Worm (Caenorhabditis elegans) whole organism, L4 larva: ENCODE measurements around the gene slc-17.4.
A peak's percentile ranks its signal among the peaks of the same experiment; 100 is the strongest.

Experiments used
- D1046.2 ChIP-seq: fragments of 200-800 bp; sonication (Bioruptor generic); IDR thresholded peaks from 2 replicates; pipeline ENCODE4 v1.3.6; 2022; ENCODE audit warnings: missing genetic modification characterization, missing compliant biosample characterization
- aha-1 ChIP-seq: fragments of 150-350 bp; peaks from one replicate; lab custom pipeline; 2014; ENCODE audit warnings: missing biosample characterization, missing genetic modification characterization
- ctbp-1 ChIP-seq: fragments of 200-800 bp; sonication (Bioruptor generic); IDR thresholded peaks from 2 replicates; pipeline ENCODE4 v1.3.6; 2022; ENCODE audit warnings: missing genetic modification reagents, missing genetic modification characterization, missing compliant biosample characterization
- egl-27 ChIP-seq: sonication (generic microtip); optimal IDR thresholded peaks from 3 replicates; lab custom pipeline; 2017; ENCODE audit warnings: missing biosample characterization, missing genetic modification reagents, missing genetic modification characterization
- jun-1 ChIP-seq: fragments of 150-350 bp; optimal IDR thresholded peaks from 2 replicates; lab custom pipeline; 2014; ENCODE audit warnings: missing biosample characterization, missing genetic modification reagents, missing genetic modification characterization
- mdl-1 ChIP-seq, 2 experiments: fragments of 150-350 bp in 1 of 2; sonication (generic microtip) in 1 of 2; optimal IDR thresholded peaks; 2 replicates each; lab custom pipeline; 2014 to 2017; ENCODE audit warnings: missing biosample characterization in 2 of 2, missing genetic modification characterization in 2 of 2
- mxl-3 ChIP-seq: fragments of 200-800 bp; sonication (Bioruptor generic); optimal IDR thresholded peaks from 2 replicates; lab custom pipeline; 2018; ENCODE audit warnings: mild to moderate bottlenecking, missing genetic modification characterization, missing compliant biosample characterization
- nhr-25 ChIP-seq: sonication (generic microtip); optimal IDR thresholded peaks from 2 replicates; lab custom pipeline; 2017; ENCODE audit warnings: missing genetic modification characterization, mild to moderate bottlenecking, missing compliant biosample characterization, antibody characterized with exemption, moderate library complexity, borderline replicate concordance; ENCODE audit not compliant: insufficient read depth
- rbr-2 ChIP-seq: sonication (generic microtip); optimal IDR thresholded peaks from 2 replicates; lab custom pipeline; 2016; ENCODE audit warnings: missing genotype, missing genetic modification characterization, missing compliant biosample characterization
- saeg-2 ChIP-seq: fragments of 200-800 bp; sonication (Bioruptor generic); IDR thresholded peaks from 2 replicates; pipeline ENCODE4 v1.3.6; 2022; ENCODE audit warnings: missing genetic modification reagents, missing genetic modification characterization, missing compliant biosample characterization
- skn-1 ChIP-seq: fragments of 150-350 bp; optimal IDR thresholded peaks from 2 replicates; lab custom pipeline; 2014; ENCODE audit warnings: missing biosample characterization, missing genetic modification characterization
- snpc-4 ChIP-seq: fragments of 150-350 bp; optimal IDR thresholded peaks from 2 replicates; lab custom pipeline; 2014; ENCODE audit warnings: missing biosample characterization, missing genetic modification characterization
- unc-62 ChIP-seq, 3 experiments: fragments of 150-350 bp in 1 of 3; sonication (generic microtip); optimal IDR thresholded peaks in 2 of 3; peaks in 1 of 3; 1 replicate in 1 of 3; 2 replicates in 2 of 3; lab custom pipeline; 2014 to 2017; ENCODE audit warnings: missing biosample characterization in 3 of 3, missing genetic modification characterization in 3 of 3, missing genetic modification reagents in 3 of 3, missing genotype in 1 of 3
- ztf-7 ChIP-seq: fragments of 150-350 bp; optimal IDR thresholded peaks from 2 replicates; lab custom pipeline; 2014; ENCODE audit warnings: missing biosample characterization, missing genetic modification characterization

ce11 chrIV:17293679-17294078, 2.1 kb upstream of the slc-17.4 start:
- TF ChIP-seq skn-1 (tag; lab: Kevin White, UChicago) (no peak), saeg-2 (GFP tag; lab: Robert Waterston, UW) (no peak), nhr-25 (tag; lab: Kevin White, UChicago) (no peak), unc-62 (GFP tag; optimal IDR thresholded peaks at IDR 0.05 in 1 of 2; lab: Kevin White, UChicago) (no peak), unc-62 (tag; optimal IDR thresholded peaks at IDR 0.05; lab: Kevin White, UChicago) (no peak), jun-1 (tag; lab: Kevin White, UChicago) (no peak), ctbp-1 (GFP tag; lab: Robert Waterston, UW) (no peak), mdl-1 (tag; optimal IDR thresholded peaks at IDR 0.05; lab: Kevin White, UChicago) (no peak), egl-27 (no peak), rbr-2 (tag; lab: Kevin White, UChicago) (peak; percentile 38), ztf-7 (no peak), D1046.2 (GFP tag; lab: Robert Waterston, UW) (no peak), snpc-4 (tag; lab: Kevin White, UChicago) (no peak), aha-1 (tag; lab: Kevin White, UChicago) (no peak), mxl-3 (GFP tag; lab: Kevin White, UChicago) (no peak)
